Worm (Caenorhabditis elegans) whole organism, young adult: ENCODE data around the gene hpo-19.

Experiments used
- D2030.7 ChIP-seq: fragments of 200-800 bp; sonication (Bioruptor generic); IDR thresholded peaks from 2 replicates; pipeline ENCODE4 v1.3.6; 2022; ENCODE audit warnings: missing genetic modification reagents, missing genetic modification characterization, missing compliant biosample characterization
- F37B4.10 ChIP-seq: fragments of 200-800 bp; sonication (Bioruptor generic); IDR thresholded peaks from 2 replicates; pipeline ENCODE4 v1.3.6; 2022; ENCODE audit warnings: missing genetic modification characterization, missing compliant biosample characterization
- cebp-1 ChIP-seq, 2 experiments: fragments of 200-800 bp in 1 of 2; sonication (Bioruptor generic) in 1 of 2; sonication (generic microtip) in 1 of 2; IDR thresholded peaks in 1 of 2; optimal IDR thresholded peaks in 1 of 2; 2 replicates each; pipeline versions ENCODE4 v1.3.6 to Lab custom; 2017 to 2022; ENCODE audit warnings: missing compliant biosample characterization in 2 of 2, missing genetic modification characterization in 2 of 2, mild to moderate bottlenecking in 1 of 2, missing genetic modification reagents in 1 of 2, moderate library complexity in 1 of 2
- dpl-1 ChIP-seq: fragments of 150-350 bp; optimal IDR thresholded peaks from 2 replicates; lab custom pipeline; 2014; ENCODE audit warnings: missing biosample characterization, missing genetic modification reagents, missing genetic modification characterization
- pha-4 ChIP-seq: fragments of 150-350 bp; sonication (generic microtip); optimal IDR thresholded peaks from 2 replicates; lab custom pipeline; 2014; ENCODE audit warnings: missing biosample characterization, missing genetic modification reagents, missing genetic modification characterization

DNA sequence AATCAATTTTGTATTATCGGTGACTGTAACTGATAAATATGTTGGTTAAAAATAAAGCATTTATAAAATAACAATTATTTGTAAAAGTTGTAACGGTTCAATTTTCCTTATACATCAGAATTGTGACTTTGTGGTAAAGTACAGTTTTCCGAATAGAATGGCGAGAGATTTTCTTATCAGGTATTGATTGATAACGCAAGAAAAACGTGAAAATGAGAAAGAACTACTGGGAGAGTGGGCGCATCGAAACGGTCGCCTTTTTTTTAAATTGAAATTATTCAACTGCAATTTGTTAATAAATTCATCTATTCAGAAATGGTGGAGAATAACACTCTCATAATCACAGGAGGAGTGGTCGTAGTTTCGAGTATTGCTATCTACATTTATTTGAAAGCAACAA lies at the start of gene hpo-19:
- TF ChIP-seq cebp-1 (GFP tag; IDR thresholded peaks at IDR 0.05; lab: Robert Waterston, UW) (no peak), cebp-1 (tag; optimal IDR thresholded peaks at IDR 0.05; lab: Kevin White, UChicago) (no peak), F37B4.10 (no peak), pha-4 (tag; lab: Kevin White, UChicago) (no peak), dpl-1 (GFP tag; lab: Kevin White, UChicago) (no peak), D2030.7 (GFP tag; lab: Robert Waterston, UW) (no peak)
